Worm (Caenorhabditis elegans) whole organism, early embryonic: Measurements from ENCODE around the gene sdz-9.

ENCODE experiments used
- aly-1 ChIP-seq: sonication (generic microtip); optimal IDR thresholded peaks from 2 replicates; lab custom pipeline; 2016; ENCODE audit warnings: missing genetic modification characterization, missing compliant biosample characterization
- ama-1 ChIP-seq: fragments of 150-350 bp; optimal IDR thresholded peaks from 2 replicates; lab custom pipeline; 2014
- ceh-13 ChIP-seq: fragments of 200-800 bp; sonication (Bioruptor generic); optimal IDR thresholded peaks from 2 replicates; lab custom pipeline; 2018; ENCODE audit warnings: mild to moderate bottlenecking, missing genetic modification characterization, missing compliant biosample characterization
- ceh-36 ChIP-seq: sonication (generic microtip); optimal IDR thresholded peaks from 2 replicates; lab custom pipeline; 2016; ENCODE audit warnings: missing genetic modification characterization, inconsistent platforms, missing compliant biosample characterization
- flt-1 ChIP-seq: fragments of 200-800 bp; sonication (Bioruptor generic); IDR thresholded peaks from 2 replicates; pipeline ENCODE4 v1.3.6; 2022; ENCODE audit warnings: missing genetic modification characterization, missing compliant biosample characterization
- hmbx-1 ChIP-seq: sonication (generic microtip); optimal IDR thresholded peaks from 2 replicates; lab custom pipeline; 2016; ENCODE audit warnings: mild to moderate bottlenecking, missing genetic modification characterization, missing compliant biosample characterization
- hmg-4 ChIP-seq: fragments of 200-800 bp; sonication (Bioruptor generic); optimal IDR thresholded peaks from 2 replicates; lab custom pipeline; 2018; ENCODE audit warnings: mild to moderate bottlenecking, missing genetic modification characterization, missing compliant biosample characterization
- pes-1 ChIP-seq: fragments of 200-800 bp; sonication (Bioruptor generic); IDR thresholded peaks from 2 replicates; pipeline ENCODE4 v1.3.6; 2022; ENCODE audit warnings: missing genetic modification reagents, missing genetic modification characterization, missing compliant biosample characterization
- sea-1 ChIP-seq: fragments of 200-800 bp; sonication (Bioruptor generic); conservative IDR thresholded peaks from 2 replicates; pipeline ENCODE4 v1.3.6; 2022; ENCODE audit warnings: missing genetic modification characterization, missing compliant biosample characterization
- tra-4 ChIP-seq: sonication (generic microtip); optimal IDR thresholded peaks from 2 replicates; lab custom pipeline; 2017; ENCODE audit warnings: missing genetic modification characterization, missing compliant biosample characterization

DNA sequence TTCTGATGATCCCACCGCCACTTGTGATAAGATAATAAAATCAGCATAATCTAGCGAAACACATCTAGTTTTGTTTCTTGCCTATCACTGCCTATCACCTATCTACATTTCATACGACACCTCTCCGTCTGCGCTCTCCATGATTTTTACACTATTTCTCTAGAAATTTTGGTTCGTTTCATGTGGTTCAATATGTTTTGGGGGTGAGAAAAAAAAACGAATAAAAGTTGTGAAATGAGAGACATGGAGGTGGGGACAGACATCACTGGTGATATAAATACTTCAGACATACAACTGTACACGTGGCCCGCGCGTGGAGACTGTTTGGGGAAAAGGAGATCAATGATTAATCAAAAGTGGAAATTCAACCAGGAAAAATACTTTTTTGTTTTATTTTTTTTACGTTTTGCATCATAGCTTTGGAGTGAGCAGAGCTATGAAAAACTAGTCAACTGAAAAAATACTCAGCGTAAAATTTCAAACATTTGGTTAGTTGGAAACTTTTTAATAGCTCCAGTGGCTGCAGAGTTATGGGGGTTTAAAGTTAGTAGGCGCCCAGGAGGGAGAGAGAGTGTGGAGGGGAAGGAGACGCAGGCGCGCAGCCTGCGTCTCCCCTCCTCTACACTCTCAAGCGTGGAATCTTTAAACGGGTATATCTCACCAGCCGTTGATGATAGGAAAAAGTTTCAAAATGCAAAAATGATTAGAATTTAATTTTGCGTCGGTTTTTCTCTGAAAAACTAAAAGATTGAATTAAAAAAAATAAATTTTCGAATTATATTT, 29.6 kb upstream of the sdz-9 start:
- TF ChIP-seq tra-4 (tag; lab: Kevin White, UChicago), result no peak
- no peak for TF ChIP-seq ama-1 (lab: Kevin White, UChicago)
- no peak for TF ChIP-seq aly-1
- TF ChIP-seq ceh-36, result no peak
- TF ChIP-seq flt-1 (GFP tag; lab: Robert Waterston, UW), result no peak
- no peak for TF ChIP-seq pes-1 (GFP tag; lab: Robert Waterston, UW)
- TF ChIP-seq hmbx-1, result no peak
- no peak for TF ChIP-seq hmg-4 (GFP tag; lab: Kevin White, UChicago)
- no peak for TF ChIP-seq sea-1 (GFP tag; lab: Robert Waterston, UW)
- TF ChIP-seq ceh-13 (GFP tag; lab: Kevin White, UChicago), result no peak
